Fruit fly (Drosophila melanogaster) whole organism, pupa: ENCODE measurements around the gene Gr85a.

ENCODE experiments used
- CG8159 ChIP-seq: fragments of 200-800 bp; sonication (Bioruptor generic); optimal IDR thresholded peaks from 3 replicates; lab custom pipeline; 2018; ENCODE audit warnings: missing biosample characterization, mild to moderate bottlenecking, missing genetic modification characterization, moderate library complexity
- CG9948 ChIP-seq: fragments of 200-800 bp; sonication (Bioruptor generic); optimal IDR thresholded peaks from 2 replicates; lab custom pipeline; 2018; ENCODE audit warnings: missing biosample characterization, mild to moderate bottlenecking, missing genetic modification characterization, moderate library complexity
- EcR ChIP-seq: fragments of 200-800 bp; sonication (Bioruptor generic); optimal IDR thresholded peaks from 3 replicates; lab custom pipeline; 2019; ENCODE audit warnings: missing biosample characterization, missing genetic modification characterization, mild to moderate bottlenecking, moderate library complexity, missing genetic modification reagents
- Ets98B ChIP-seq: fragments of 200-800 bp; sonication (Bioruptor generic); IDR thresholded peaks from 2 replicates; pipeline ENCODE4 v1.3.6; 2022; ENCODE audit warnings: missing biosample characterization, missing genetic modification characterization
- Snoo ChIP-seq: fragments of 200-800 bp; sonication (Bioruptor generic); optimal IDR thresholded peaks from 3 replicates; lab custom pipeline; 2017; ENCODE audit warnings: missing biosample characterization, mild to moderate bottlenecking, missing genetic modification characterization, inconsistent platforms
- gl ChIP-seq: fragments of 200-800 bp; sonication (Bioruptor generic); optimal IDR thresholded peaks from 2 replicates; lab custom pipeline; 2018; ENCODE audit warnings: missing biosample characterization, mild to moderate bottlenecking, missing genetic modification characterization

DNA sequence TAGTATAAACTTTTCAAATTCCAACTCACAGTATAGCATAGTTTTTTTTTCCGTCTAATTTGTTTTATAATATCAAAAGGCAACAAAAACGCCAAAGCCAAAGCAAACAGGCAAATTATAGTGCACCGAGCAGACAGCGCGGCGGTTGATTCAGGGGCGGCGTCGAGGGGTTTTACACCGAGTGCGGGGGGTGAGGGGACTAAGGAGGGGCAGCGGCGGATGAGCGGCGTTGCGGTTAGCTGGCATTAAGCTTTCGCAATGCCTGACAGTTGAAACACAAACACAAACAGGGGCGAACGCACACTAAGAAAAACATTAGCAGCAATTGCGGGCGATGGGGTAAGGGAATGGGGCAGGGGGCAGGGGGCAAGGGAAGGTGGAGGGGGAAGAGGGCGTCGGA, 50.1 kb downstream of the Gr85a start:
- TF ChIP-seq EcR (GFP tag; lab: Kevin White, UChicago) (no peak), CG8159 (tag; lab: Kevin White, UChicago) (no peak), gl (tag; lab: Kevin White, UChicago) (no peak), Ets98B (GFP tag; lab: Robert Waterston, UW) (peak; percentile 30; the same call in 1 of the 2 replicates), CG9948 (tag; lab: Kevin White, UChicago) (no peak), Snoo (tag; lab: Kevin White, UChicago) (no peak)
